Fruit fly (Drosophila melanogaster) whole organism, prepupa: Measurements from ENCODE around the gene Rev1.

Experiments used
- CG11294 ChIP-seq: fragments of 200-800 bp; sonication (Bioruptor generic); IDR thresholded peaks from 2 replicates; pipeline ENCODE4 v1.3.6; 2022; ENCODE audit warnings: missing biosample characterization, missing genetic modification characterization
- CG11762 ChIP-seq: fragments of 200-800 bp; sonication (Bioruptor generic); optimal IDR thresholded peaks from 3 replicates; lab custom pipeline; 2016; ENCODE audit warnings: missing biosample characterization, missing genetic modification characterization; ENCODE audit not compliant: insufficient read depth
- CG11902 ChIP-seq: fragments of 200-800 bp; sonication (Bioruptor generic); optimal IDR thresholded peaks from 3 replicates; lab custom pipeline; 2016; ENCODE audit warnings: missing biosample characterization, missing genetic modification characterization
- CG15336 ChIP-seq: fragments of 200-800 bp; sonication (Bioruptor generic); IDR thresholded peaks from 2 replicates; pipeline ENCODE4 v1.3.6; 2022; ENCODE audit warnings: missing biosample characterization, missing genetic modification characterization
- CG1621 ChIP-seq: fragments of 200-800 bp; sonication (Bioruptor generic); optimal IDR thresholded peaks from 3 replicates; lab custom pipeline; 2018; ENCODE audit warnings: missing biosample characterization, mild to moderate bottlenecking, missing genetic modification characterization
- CG31627 ChIP-seq: fragments of 200-800 bp; sonication (Bioruptor generic); optimal IDR thresholded peaks from 3 replicates; lab custom pipeline; 2016; ENCODE audit warnings: missing biosample characterization, missing genetic modification characterization
- CG32006 ChIP-seq: fragments of 200-800 bp; sonication (Bioruptor generic); optimal IDR thresholded peaks from 3 replicates; lab custom pipeline; 2017; ENCODE audit warnings: missing biosample characterization, mild to moderate bottlenecking, missing genetic modification characterization
- CG34406 ChIP-seq: fragments of 200-800 bp; sonication (Bioruptor generic); optimal IDR thresholded peaks from 3 replicates; lab custom pipeline; 2016; ENCODE audit warnings: missing biosample characterization, missing genetic modification characterization
- CG4318 ChIP-seq: fragments of 200-800 bp; sonication (Bioruptor generic); optimal IDR thresholded peaks from 3 replicates; lab custom pipeline; 2017; ENCODE audit warnings: missing biosample characterization, mild to moderate bottlenecking, missing genetic modification characterization
- CG6276 ChIP-seq: fragments of 200-800 bp; sonication (Bioruptor generic); optimal IDR thresholded peaks from 2 replicates; lab custom pipeline; 2017; ENCODE audit warnings: missing biosample characterization, mild to moderate bottlenecking, missing genetic modification characterization
- CG6792 ChIP-seq: fragments of 200-800 bp; sonication (Bioruptor generic); optimal IDR thresholded peaks from 3 replicates; lab custom pipeline; 2016; ENCODE audit warnings: missing biosample characterization, missing genetic modification characterization
- CG6808 ChIP-seq: fragments of 200-800 bp; sonication (Bioruptor generic); optimal IDR thresholded peaks from 3 replicates; lab custom pipeline; 2017; ENCODE audit warnings: missing biosample characterization, missing genetic modification characterization, mild to moderate bottlenecking, moderate library complexity, missing genetic modification reagents
- CG6854 ChIP-seq: fragments of 200-800 bp; sonication (Bioruptor generic); optimal IDR thresholded peaks from 2 replicates; lab custom pipeline; 2017; ENCODE audit warnings: missing biosample characterization, mild to moderate bottlenecking, missing genetic modification characterization
- CG7368 ChIP-seq: fragments of 200-800 bp; sonication (Bioruptor generic); optimal IDR thresholded peaks from 3 replicates; lab custom pipeline; 2016; ENCODE audit warnings: missing biosample characterization, missing genetic modification characterization
- CG8319 ChIP-seq: fragments of 200-800 bp; sonication (Bioruptor generic); optimal IDR thresholded peaks from 3 replicates; lab custom pipeline; 2016; ENCODE audit warnings: missing biosample characterization, missing genetic modification characterization
- CG8632 ChIP-seq: fragments of 200-800 bp; sonication (Bioruptor generic); optimal IDR thresholded peaks from 3 replicates; lab custom pipeline; 2016; ENCODE audit warnings: missing biosample characterization, missing genetic modification characterization
- CG9139 ChIP-seq: fragments of 200-800 bp; sonication (Bioruptor generic); optimal IDR thresholded peaks from 3 replicates; lab custom pipeline; 2017; ENCODE audit warnings: missing biosample characterization, mild to moderate bottlenecking, missing genetic modification characterization
- Eip75B ChIP-seq: fragments of 200-800 bp; sonication (Bioruptor generic); optimal IDR thresholded peaks from 3 replicates; lab custom pipeline; 2016; ENCODE audit warnings: missing biosample characterization, missing genetic modification characterization
- Eip78C ChIP-seq: fragments of 200-800 bp; sonication (Bioruptor generic); peaks from one replicate; lab custom pipeline; 2016; ENCODE audit warnings: missing biosample characterization, missing genetic modification characterization
- Ets21C ChIP-seq: fragments of 200-800 bp; sonication (Bioruptor generic); optimal IDR thresholded peaks from 3 replicates; lab custom pipeline; 2016; ENCODE audit warnings: missing biosample characterization, missing genetic modification characterization
- Gug ChIP-seq: fragments of 200-800 bp; sonication (Bioruptor generic); IDR thresholded peaks from 2 replicates; pipeline ENCODE4 v1.3.6; 2022; ENCODE audit warnings: missing biosample characterization, missing genetic modification characterization
- Hr38 ChIP-seq: sonication (Bioruptor generic); optimal IDR thresholded peaks from 2 replicates; lab custom pipeline; 2016; ENCODE audit warnings: missing biosample characterization, missing genetic modification characterization
- Hr39 ChIP-seq: fragments of 200-800 bp; sonication (Bioruptor generic); optimal IDR thresholded peaks from 2 replicates; lab custom pipeline; 2016; ENCODE audit warnings: missing biosample characterization, missing genetic modification characterization
- Hr4 ChIP-seq: fragments of 200-800 bp; sonication (Bioruptor generic); optimal IDR thresholded peaks from 3 replicates; lab custom pipeline; 2016; ENCODE audit warnings: missing biosample characterization, missing genetic modification characterization
- Lpt ChIP-seq: fragments of 200-800 bp; sonication (Bioruptor generic); optimal IDR thresholded peaks from 3 replicates; lab custom pipeline; 2016; ENCODE audit warnings: missing biosample characterization, missing genetic modification characterization
- Met ChIP-seq: fragments of 200-800 bp; sonication (Bioruptor generic); optimal IDR thresholded peaks from 3 replicates; lab custom pipeline; 2016; ENCODE audit warnings: missing biosample characterization, missing genetic modification characterization
- Smox ChIP-seq: fragments of 200-800 bp; sonication (Bioruptor generic); optimal IDR thresholded peaks from 3 replicates; lab custom pipeline; 2016; ENCODE audit warnings: missing biosample characterization, missing genetic modification characterization
- Sox102F ChIP-seq: fragments of 200-800 bp; sonication (Bioruptor generic); optimal IDR thresholded peaks from 2 replicates; lab custom pipeline; 2016; ENCODE audit warnings: missing biosample characterization, mild to moderate bottlenecking, missing genetic modification characterization
- Sox14 ChIP-seq: fragments of 200-800 bp; sonication (Bioruptor generic); optimal IDR thresholded peaks from 3 replicates; lab custom pipeline; 2016; ENCODE audit warnings: missing biosample characterization, missing genetic modification characterization
- Sox15 ChIP-seq: fragments of 200-800 bp; sonication (Bioruptor generic); optimal IDR thresholded peaks from 3 replicates; lab custom pipeline; 2016; ENCODE audit warnings: missing biosample characterization, missing genetic modification characterization
- achi ChIP-seq: fragments of 200-800 bp; sonication (Bioruptor generic); optimal IDR thresholded peaks from 3 replicates; lab custom pipeline; 2016; ENCODE audit warnings: missing biosample characterization, missing genetic modification characterization
- dsx ChIP-seq: fragments of 200-800 bp; optimal IDR thresholded peaks from 3 replicates; lab custom pipeline; 2019; ENCODE audit warnings: missing biosample characterization, mild to moderate bottlenecking, missing genetic modification characterization, moderate library complexity; ENCODE audit not compliant: poor library complexity, severe bottlenecking
- eg ChIP-seq: fragments of 200-800 bp; sonication (Bioruptor generic); IDR thresholded peaks from 3 replicates; pipeline ENCODE4 v1.3.6; 2022; ENCODE audit warnings: missing biosample characterization, missing genetic modification characterization
- esn ChIP-seq: fragments of 200-800 bp; sonication (Bioruptor generic); optimal IDR thresholded peaks from 2 replicates; lab custom pipeline; 2016; ENCODE audit warnings: missing biosample characterization, mild to moderate bottlenecking, missing genetic modification characterization, moderate library complexity
- fd59A ChIP-seq: fragments of 200-800 bp; sonication (Bioruptor generic); optimal IDR thresholded peaks from 2 replicates; lab custom pipeline; 2017; ENCODE audit warnings: missing biosample characterization, mild to moderate bottlenecking, missing genetic modification characterization, missing genetic modification reagents
- fd85E ChIP-seq: fragments of 200-800 bp; sonication (Bioruptor generic); optimal IDR thresholded peaks from 3 replicates; lab custom pipeline; 2016; ENCODE audit warnings: missing biosample characterization, missing genetic modification characterization
- fkh ChIP-seq: fragments of 200-800 bp; sonication (Bioruptor generic); optimal IDR thresholded peaks from 3 replicates; lab custom pipeline; 2017; ENCODE audit warnings: missing biosample characterization, mild to moderate bottlenecking, missing genetic modification characterization, moderate library complexity
- lz ChIP-seq: fragments of 200-800 bp; sonication (Bioruptor generic); optimal IDR thresholded peaks from 3 replicates; lab custom pipeline; 2016; ENCODE audit warnings: missing biosample characterization, missing genetic modification characterization
- net ChIP-seq: fragments of 200-800 bp; sonication (Bioruptor generic); optimal IDR thresholded peaks from 3 replicates; lab custom pipeline; 2016; ENCODE audit warnings: missing biosample characterization, missing genetic modification characterization
- pdm3 ChIP-seq: fragments of 200-800 bp; sonication (Bioruptor generic); optimal IDR thresholded peaks from 3 replicates; lab custom pipeline; 2016; ENCODE audit warnings: missing biosample characterization, missing genetic modification characterization
- salr ChIP-seq, 2 experiments: fragments of 200-800 bp; sonication (Bioruptor generic); optimal IDR thresholded peaks; 3 replicates each; lab custom pipeline; 2016 to 2018; ENCODE audit warnings: missing biosample characterization in 2 of 2, missing genetic modification characterization in 2 of 2, mild to moderate bottlenecking in 1 of 2
- spab ChIP-seq: fragments of 200-800 bp; sonication (Bioruptor generic); optimal IDR thresholded peaks from 2 replicates; lab custom pipeline; 2017; ENCODE audit warnings: missing biosample characterization, mild to moderate bottlenecking, missing genetic modification characterization, missing genetic modification reagents
- ss ChIP-seq, 2 experiments: fragments of 200-800 bp; sonication (Bioruptor generic); optimal IDR thresholded peaks; 2 replicates in 1 of 2; 3 replicates in 1 of 2; lab custom pipeline; 2017 to 2018; ENCODE audit warnings: mild to moderate bottlenecking in 2 of 2, missing biosample characterization in 2 of 2, missing genetic modification characterization in 2 of 2, moderate library complexity in 1 of 2
- svp ChIP-seq: fragments of 200-800 bp; sonication (Bioruptor generic); peaks from one replicate; lab custom pipeline; 2016; ENCODE audit warnings: missing biosample characterization, missing genetic modification characterization
- topi ChIP-seq: fragments of 200-800 bp; sonication (Bioruptor generic); optimal IDR thresholded peaks from 3 replicates; lab custom pipeline; 2016; ENCODE audit warnings: missing biosample characterization, missing genetic modification characterization
- vri ChIP-seq: fragments of 200-800 bp; sonication (Bioruptor generic); optimal IDR thresholded peaks from 3 replicates; lab custom pipeline; 2016; ENCODE audit warnings: missing biosample characterization, mild to moderate bottlenecking, missing genetic modification characterization

The Rev1 gene

dm6 chr3L:660314-661075 lies 6.3 kb downstream of the Rev1 start (continued):
- TF ChIP-seq dsx (GFP tag; lab: Kevin White, UChicago), result peak; percentile 55
- TF ChIP-seq CG8319 (GFP tag; lab: Kevin White, UChicago), result no peak
- no peak for TF ChIP-seq fkh
- peak; percentile 81 for TF ChIP-seq Met (GFP tag; lab: Kevin White, UChicago)
- TF ChIP-seq CG34406 (GFP tag; lab: Kevin White, UChicago), result peak; percentile 58
- no peak for TF ChIP-seq Hr38 (GFP tag; lab: Kevin White, UChicago)
- TF ChIP-seq salr (GFP tag; optimal IDR thresholded peaks at IDR 0.05; lab: Kevin White, UChicago), result peak; percentile 9 to 27
- TF ChIP-seq Hr39, result peak; percentile 66
- TF ChIP-seq Sox14 (GFP tag; lab: Kevin White, UChicago), result peak; percentile 65
- peak; percentile 5 for TF ChIP-seq CG9139
- TF ChIP-seq Smox, result peak; percentile 65
- TF ChIP-seq vri (GFP tag; lab: Kevin White, UChicago), result peak; percentile 35
- peak; percentile 24 for TF ChIP-seq CG11902 (GFP tag; lab: Kevin White, UChicago)
- no peak for TF ChIP-seq fd85E (GFP tag; lab: Kevin White, UChicago)
- no peak for TF ChIP-seq Sox15 (GFP tag; lab: Kevin White, UChicago)
- TF ChIP-seq, all 60 proteins: peak for 47

DNA sequence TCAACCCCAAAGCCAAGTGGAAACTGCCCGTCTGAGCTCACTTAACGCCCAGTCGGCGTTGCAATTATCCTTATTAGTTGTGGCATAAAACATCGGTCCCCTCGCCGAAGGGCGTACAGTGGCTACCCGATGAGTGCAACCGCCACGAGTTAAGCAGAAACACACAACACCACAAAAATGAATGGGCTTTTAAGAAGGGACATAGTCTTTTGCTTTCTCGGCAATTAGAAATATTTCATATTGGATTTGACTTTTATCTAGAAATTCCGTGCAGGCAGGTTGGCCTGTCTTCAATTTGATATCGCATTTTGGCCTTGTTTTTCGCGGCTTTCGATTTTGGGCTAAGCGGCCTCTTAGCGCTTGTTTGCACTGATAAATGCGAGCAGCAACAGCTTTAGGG lies 9.7 kb downstream of the Rev1 start:
- TF ChIP-seq CG7368 (GFP tag; lab: Kevin White, UChicago) (peak; percentile 48), lz (GFP tag; lab: Kevin White, UChicago) (peak; percentile 80), CG15336 (GFP tag; lab: Robert Waterston, UW) (no peak), Ets21C (peak; percentile 77), topi (GFP tag; lab: Kevin White, UChicago) (peak; percentile 83), CG6276 (GFP tag; lab: Kevin White, UChicago) (no peak), dsx (GFP tag; lab: Kevin White, UChicago) (peak; percentile 48), spab (peak; percentile 52), CG4318 (GFP tag; lab: Kevin White, UChicago) (peak; percentile 7), salr (GFP tag; optimal IDR thresholded peaks at IDR 0.05; lab: Kevin White, UChicago) (peak in 1 of 2 experiments; percentile 31), CG9139 (no peak), Lpt (no peak), eg (GFP tag; lab: Robert Waterston, UW) (peak; percentile 60; the same call in 2 of the 3 replicates), net (peak; percentile 43), CG6808 (GFP tag; lab: Kevin White, UChicago) (peak; percentile 38), esn (GFP tag; lab: Kevin White, UChicago) (peak; percentile 84), ss (GFP tag; optimal IDR thresholded peaks at IDR 0.05; lab: Kevin White, UChicago) (peak; percentile 24 to 50), achi (GFP tag; lab: Kevin White, UChicago) (peak; percentile 54), CG8632 (peak; percentile 49), svp (GFP tag; lab: Kevin White, UChicago) (peak; percentile 95), CG31627 (peak; percentile 87), Hr38 (GFP tag; lab: Kevin White, UChicago) (no peak), CG6854 (GFP tag; lab: Kevin White, UChicago) (peak; percentile 66), Sox15 (GFP tag; lab: Kevin White, UChicago) (peak; percentile 36), fd59A (peak; percentile 33), Hr39 (peak; percentile 88), vri (GFP tag; lab: Kevin White, UChicago) (peak; percentile 80), CG1621 (tag; lab: Kevin White, UChicago) (no peak), Sox102F (GFP tag; lab: Kevin White, UChicago) (peak; percentile 84), Eip78C (GFP tag; lab: Kevin White, UChicago) (peak; percentile 85), Smox (peak; percentile 81), CG32006 (GFP tag; lab: Kevin White, UChicago) (peak; percentile 29), Hr4 (peak; percentile 29), pdm3 (peak; percentile 63), Gug (GFP tag; lab: Robert Waterston, UW) (no peak), CG11902 (GFP tag; lab: Kevin White, UChicago) (peak; percentile 77), Met (GFP tag; lab: Kevin White, UChicago) (peak; percentile 87), fkh (no peak), CG8319 (GFP tag; lab: Kevin White, UChicago) (peak; percentile 50), Sox14 (GFP tag; lab: Kevin White, UChicago) (peak; percentile 63), CG11762 (peak; percentile 60), CG6792 (peak; percentile 74), CG11294 (GFP tag; lab: Robert Waterston, UW) (no peak), Eip75B (GFP tag; lab: Kevin White, UChicago) (peak; percentile 63)
